Worm (Caenorhabditis elegans) whole organism, L1 larva: ENCODE data around the gene R07E3.6.

Experiments used
- C04F5.9 ChIP-seq: sonication (generic microtip); optimal IDR thresholded peaks from 2 replicates; lab custom pipeline; 2016; ENCODE audit warnings: missing genetic modification characterization, missing compliant biosample characterization
- aha-1 ChIP-seq: fragments of 150-350 bp; optimal IDR thresholded peaks from 2 replicates; lab custom pipeline; 2014; ENCODE audit warnings: missing biosample characterization, missing genetic modification characterization
- blmp-1 ChIP-seq: fragments of 150-350 bp; optimal IDR thresholded peaks from 2 replicates; lab custom pipeline; 2014; ENCODE audit warnings: missing biosample characterization, missing genetic modification characterization
- ceh-82 ChIP-seq, 3 experiments: fragments of 150-350 bp in 1 of 3; sonication (generic microtip) in 2 of 3; optimal IDR thresholded peaks; 2 replicates each; lab custom pipeline; 2014 to 2017; ENCODE audit warnings: missing biosample characterization in 3 of 3, missing genetic modification characterization in 3 of 3
- ceh-90 ChIP-seq: sonication (generic microtip); optimal IDR thresholded peaks from 2 replicates; lab custom pipeline; 2016; ENCODE audit warnings: missing genetic modification characterization, missing compliant biosample characterization
- ces-1 ChIP-seq: fragments of 150-350 bp; optimal IDR thresholded peaks from 2 replicates; lab custom pipeline; 2014; ENCODE audit warnings: missing biosample characterization, missing genetic modification reagents, missing genetic modification characterization
- dpl-1 ChIP-seq, 3 experiments: fragments of 150-350 bp in 2 of 3; sonication (generic microtip) in 1 of 3; optimal IDR thresholded peaks; 2 replicates each; lab custom pipeline; 2014 to 2017; ENCODE audit warnings: missing biosample characterization in 3 of 3, missing genetic modification characterization in 3 of 3, missing genetic modification reagents in 3 of 3
- efl-1 ChIP-seq, 4 experiments: fragments of 150-350 bp; optimal IDR thresholded peaks in 3 of 4; peaks in 1 of 4; 1 replicate in 1 of 4; 2 replicates in 3 of 4; lab custom pipeline; 2014; ENCODE audit warnings: missing biosample characterization in 2 of 4, missing genetic modification characterization in 2 of 4, missing genetic modification reagents in 2 of 4
- egl-13 ChIP-seq: sonication (generic microtip); optimal IDR thresholded peaks from 2 replicates; lab custom pipeline; 2016; ENCODE audit warnings: missing genotype, missing genetic modification reagents, missing genetic modification characterization, missing compliant biosample characterization
- egl-27 ChIP-seq, 2 experiments: fragments of 150-350 bp in 1 of 2; sonication (generic microtip); optimal IDR thresholded peaks; 3 replicates each; lab custom pipeline; 2017 to 2018; ENCODE audit warnings: missing biosample characterization in 2 of 2, missing genetic modification characterization in 2 of 2, missing genetic modification reagents in 2 of 2
- elt-2 ChIP-seq: sonication (generic microtip); optimal IDR thresholded peaks from 2 replicates; lab custom pipeline; 2016; ENCODE audit warnings: missing genetic modification characterization, mild to moderate bottlenecking, inconsistent platforms, missing compliant biosample characterization, missing genetic modification reagents
- elt-3 ChIP-seq, 6 experiments: fragments of 150-350 bp in 1 of 6; sonication (generic microtip); optimal IDR thresholded peaks; 2 replicates each; lab custom pipeline; 2017 to 2018; ENCODE audit warnings: missing biosample characterization in 6 of 6, missing genetic modification characterization in 6 of 6, inconsistent platforms in 1 of 6
- fkh-4 ChIP-seq: sonication (generic microtip); optimal IDR thresholded peaks from 2 replicates; lab custom pipeline; 2016; ENCODE audit warnings: missing compliant biosample characterization, missing genetic modification characterization, borderline replicate concordance
- fos-1 ChIP-seq: fragments of 150-350 bp; optimal IDR thresholded peaks from 2 replicates; lab custom pipeline; 2014; ENCODE audit warnings: missing biosample characterization, missing genetic modification characterization
- hlh-17 ChIP-seq: fragments of 200-800 bp; sonication (Bioruptor generic); optimal IDR thresholded peaks from 2 replicates; lab custom pipeline; 2018; ENCODE audit warnings: missing genetic modification characterization, mild to moderate bottlenecking, missing compliant biosample characterization, moderate library complexity, borderline replicate concordance
- hpl-2 ChIP-seq: fragments of 150-350 bp; optimal IDR thresholded peaks from 2 replicates; lab custom pipeline; 2014; ENCODE audit warnings: missing biosample characterization, missing genetic modification reagents, missing genetic modification characterization
- lin-13 ChIP-seq: fragments of 150-350 bp; optimal IDR thresholded peaks from 2 replicates; lab custom pipeline; 2014; ENCODE audit warnings: missing biosample characterization, missing genetic modification reagents, missing genetic modification characterization
- lin-14 ChIP-seq: fragments of 200-800 bp; sonication (Bioruptor generic); optimal IDR thresholded peaks from 2 replicates; lab custom pipeline; 2018; ENCODE audit warnings: mild to moderate bottlenecking, missing genetic modification characterization, moderate library complexity, missing compliant biosample characterization
- lir-3 ChIP-seq: sonication (generic microtip); optimal IDR thresholded peaks from 2 replicates; lab custom pipeline; 2016; ENCODE audit warnings: mild to moderate bottlenecking, missing genetic modification characterization, moderate library complexity, missing compliant biosample characterization; ENCODE audit not compliant: poor library complexity
- mab-9 ChIP-seq: fragments of 200-800 bp; sonication (Bioruptor generic); IDR thresholded peaks from 2 replicates; pipeline ENCODE4 v1.3.6; 2022; ENCODE audit warnings: missing genetic modification reagents, missing genetic modification characterization, missing compliant biosample characterization
- mdl-1 ChIP-seq, 2 experiments: fragments of 150-350 bp; optimal IDR thresholded peaks; 2 replicates each; lab custom pipeline; 2014 to 2017; ENCODE audit warnings: missing biosample characterization in 2 of 2, missing genetic modification characterization in 2 of 2, inconsistent platforms in 1 of 2
- nhr-12 ChIP-seq: sonication (generic microtip); optimal IDR thresholded peaks from 2 replicates; lab custom pipeline; 2017; ENCODE audit warnings: missing biosample characterization, missing genetic modification characterization
- nhr-19 ChIP-seq: fragments of 200-800 bp; sonication (Bioruptor generic); conservative IDR thresholded peaks from 2 replicates; pipeline ENCODE4 v1.3.6; 2022; ENCODE audit warnings: missing genetic modification characterization, missing compliant biosample characterization
- nhr-20 ChIP-seq: sonication (generic microtip); optimal IDR thresholded peaks from 2 replicates; lab custom pipeline; 2016; ENCODE audit warnings: mild to moderate bottlenecking, missing genetic modification characterization, missing compliant biosample characterization
- nhr-237 ChIP-seq: fragments of 150-350 bp; optimal IDR thresholded peaks from 2 replicates; lab custom pipeline; 2014; ENCODE audit warnings: missing biosample characterization, missing genetic modification characterization
- nhr-71 ChIP-seq: sonication (generic microtip); optimal IDR thresholded peaks from 2 replicates; lab custom pipeline; 2016; ENCODE audit warnings: mild to moderate bottlenecking, missing genetic modification characterization, moderate library complexity, missing compliant biosample characterization
- nhr-77 ChIP-seq: fragments of 150-350 bp; optimal IDR thresholded peaks from 2 replicates; lab custom pipeline; 2014; ENCODE audit warnings: missing biosample characterization, missing genetic modification characterization
- nhr-85 ChIP-seq: sonication (generic microtip); peaks from one replicate; lab custom pipeline; 2016; ENCODE audit warnings: missing genetic modification characterization, inconsistent platforms, missing compliant biosample characterization
- nhr-90 ChIP-seq: sonication (generic microtip); optimal IDR thresholded peaks from 2 replicates; lab custom pipeline; 2016; ENCODE audit warnings: mild to moderate bottlenecking, missing genetic modification characterization, missing compliant biosample characterization; ENCODE audit not compliant: poor library complexity
- pag-3 ChIP-seq: sonication (generic microtip); optimal IDR thresholded peaks from 2 replicates; lab custom pipeline; 2017; ENCODE audit warnings: missing genetic modification characterization, mild to moderate bottlenecking, missing compliant biosample characterization, antibody characterized with exemption, borderline replicate concordance; ENCODE audit not compliant: insufficient read depth
- skn-1 ChIP-seq: fragments of 150-350 bp; optimal IDR thresholded peaks from 2 replicates; lab custom pipeline; 2014; ENCODE audit warnings: missing biosample characterization, missing genetic modification characterization
- snu-23 ChIP-seq: sonication (generic microtip); optimal IDR thresholded peaks from 2 replicates; lab custom pipeline; 2016; ENCODE audit warnings: missing genetic modification characterization, missing compliant biosample characterization
- sox-4 ChIP-seq: sonication (generic microtip); optimal IDR thresholded peaks from 2 replicates; lab custom pipeline; 2016; ENCODE audit warnings: missing genetic modification characterization, missing compliant biosample characterization
- tbx-2 ChIP-seq: sonication (generic microtip); optimal IDR thresholded peaks from 2 replicates; lab custom pipeline; 2016; ENCODE audit warnings: missing genetic modification characterization, missing compliant biosample characterization
- unc-130 ChIP-seq: fragments of 150-350 bp; optimal IDR thresholded peaks from 2 replicates; lab custom pipeline; 2017; ENCODE audit warnings: missing biosample characterization, missing genetic modification characterization, inconsistent platforms
- unc-86 ChIP-seq: sonication (generic microtip); optimal IDR thresholded peaks from 2 replicates; lab custom pipeline; 2016; ENCODE audit warnings: missing genetic modification characterization, missing compliant biosample characterization
- xbp-1 ChIP-seq: sonication (generic microtip); optimal IDR thresholded peaks from 2 replicates; lab custom pipeline; 2016; ENCODE audit warnings: missing genetic modification characterization, missing compliant biosample characterization

Gene R07E3.6

ce11 chrX:10304178-10304577, 13.3 kb upstream of the R07E3.6 start, which contains the start of gene fipr-21 (continued):
- TF ChIP-seq ceh-82 (tag; optimal IDR thresholded peaks at IDR 0.05; lab: Kevin White, UChicago) (no peak), ceh-90 (tag; lab: Kevin White, UChicago) (no peak), mab-9 (GFP tag; lab: Robert Waterston, UW) (no peak), xbp-1 (tag; lab: Kevin White, UChicago) (no peak), ces-1 (no peak), elt-2 (tag; lab: Kevin White, UChicago) (no peak), tbx-2 (tag; lab: Kevin White, UChicago) (no peak), aha-1 (tag; lab: Kevin White, UChicago) (no peak), nhr-237 (no peak), nhr-71 (tag; lab: Kevin White, UChicago) (peak; percentile 32), lir-3 (tag; lab: Kevin White, UChicago) (no peak), mdl-1 (tag; optimal IDR thresholded peaks at IDR 0.05; lab: Kevin White, UChicago) (peak in 1 of 2 experiments; percentile 31), unc-130 (tag; lab: Kevin White, UChicago) (no peak)

DNA sequence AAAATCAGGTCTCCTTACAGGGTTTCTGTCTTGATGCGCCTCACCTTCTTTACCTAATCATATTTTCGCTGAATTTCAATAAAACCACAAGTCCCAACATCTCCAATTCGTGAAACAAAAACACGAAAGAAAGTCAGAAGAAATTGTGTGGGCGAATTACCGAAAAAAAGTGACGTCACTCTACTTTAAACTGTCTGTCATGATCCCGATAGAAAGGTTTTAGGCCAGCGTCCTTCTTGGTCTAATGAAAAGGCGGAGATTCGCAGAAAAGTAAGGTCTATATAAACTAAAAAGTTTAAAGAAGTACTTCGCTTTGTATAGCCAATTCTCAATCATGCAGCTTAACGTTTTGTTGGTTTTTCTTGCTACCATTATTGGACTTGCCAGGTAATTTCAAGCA, 11.2 kb upstream of the R07E3.6 start, which contains the start of gene cnc-8:
TSS of gene cnc-8 (plus strand) at position 307 of the 400 bp plus-strand sequence.
- peak; percentile 82 for TF ChIP-seq nhr-85 (tag; lab: Kevin White, UChicago)
- TF ChIP-seq snu-23 (GFP tag; lab: Kevin White, UChicago) = peak; percentile 22
- peak in 2 of 6 experiments; percentile 43 to 49 for TF ChIP-seq elt-3 (tag; optimal IDR thresholded peaks at IDR 0.05; lab: Kevin White, UChicago)
- no peak for TF ChIP-seq fkh-4 (tag; lab: Kevin White, UChicago)
- TF ChIP-seq nhr-19 (GFP tag; lab: Robert Waterston, UW) = peak; percentile 32; the same call in 1 of the 2 replicates
- peak; percentile 22 for TF ChIP-seq nhr-20
- no peak for TF ChIP-seq nhr-77 (tag; lab: Kevin White, UChicago)
- peak; percentile 71 for TF ChIP-seq blmp-1 (tag; lab: Kevin White, UChicago)
- peak; percentile 5 for TF ChIP-seq nhr-90 (tag; lab: Kevin White, UChicago)
- peak; percentile 39 for TF ChIP-seq nhr-71 (tag; lab: Kevin White, UChicago)

- TF ChIP-seq nhr-12 (tag; lab: Kevin White, UChicago) (no peak), aha-1 (tag; lab: Kevin White, UChicago) (no peak), sox-4 (tag; lab: Kevin White, UChicago) (no peak), nhr-85 (tag; lab: Kevin White, UChicago) (peak; percentile 68), ces-1 (no peak), nhr-20 (peak; percentile 17), egl-13 (tag; lab: Kevin White, UChicago) (no peak), hpl-2 (GFP tag; lab: Kevin White, UChicago) (no peak), C04F5.9 (tag; lab: Kevin White, UChicago) (no peak), blmp-1 (tag; lab: Kevin White, UChicago) (peak; percentile 23), elt-3 (tag; optimal IDR thresholded peaks at IDR 0.05; lab: Kevin White, UChicago) (peak in 2 of 6 experiments; percentile 12 to 27), pag-3 (no peak), ceh-90 (tag; lab: Kevin White, UChicago) (no peak), hlh-17 (GFP tag; lab: Kevin White, UChicago) (no peak), egl-27 (tag; optimal IDR thresholded peaks at IDR 0.05; lab: Kevin White, UChicago) (no peak), efl-1 (optimal IDR thresholded peaks at IDR 0.05; lab: Kevin White, UChicago) (no peak), efl-1 (GFP tag; optimal IDR thresholded peaks at IDR 0.05 in 1 of 2; lab: Kevin White, UChicago) (peak in 1 of 2 experiments; percentile 27), lin-14 (peak; percentile 36), nhr-71 (tag; lab: Kevin White, UChicago) (peak; percentile 18), skn-1 (tag; lab: Kevin White, UChicago) (no peak), lin-13 (no peak)
Measured at ce11 chrX:10306923-10307322, 10.6 kb upstream of the R07E3.6 start.

DNA sequence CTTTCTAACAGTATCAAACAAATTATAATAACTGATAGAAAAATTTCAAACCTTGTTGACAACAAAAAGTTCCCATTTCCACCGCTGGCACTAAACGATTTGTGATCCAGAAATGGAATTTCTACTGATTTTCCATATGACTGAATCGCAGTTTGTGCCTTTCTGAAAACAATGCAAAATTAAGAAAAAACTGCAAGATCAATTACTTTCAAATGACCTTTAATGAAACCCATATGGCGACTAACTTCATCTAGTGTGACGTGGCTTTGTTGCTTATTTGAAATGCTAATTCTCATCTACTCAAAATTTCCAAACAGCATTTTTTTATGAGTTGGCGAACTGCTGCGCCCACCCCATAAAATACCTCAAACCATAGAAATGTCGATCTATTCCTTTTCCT, 10.0 kb upstream of the R07E3.6 start, which contains the start of gene F41E7.7:
TSS of gene F41E7.7 (plus strand) at position 301 of the 400 bp plus-strand sequence.
- TF ChIP-seq efl-1 (optimal IDR thresholded peaks at IDR 0.05; lab: Kevin White, UChicago) (no peak), efl-1 (GFP tag; optimal IDR thresholded peaks at IDR 0.05 in 1 of 2; lab: Kevin White, UChicago) (peak in 1 of 2 experiments; percentile 11), aha-1 (tag; lab: Kevin White, UChicago) (no peak), lir-3 (tag; lab: Kevin White, UChicago) (no peak), unc-86 (tag; lab: Kevin White, UChicago) (no peak), fos-1 (tag; lab: Kevin White, UChicago) (no peak), dpl-1 (GFP tag; optimal IDR thresholded peaks at IDR 0.05; lab: Kevin White, UChicago) (no peak)
- TF ChIP-seq, all 84 proteins: peak for 1
